Worm (Caenorhabditis elegans): ENCODE data around the gene Y97E10AR.8.

DNA sequence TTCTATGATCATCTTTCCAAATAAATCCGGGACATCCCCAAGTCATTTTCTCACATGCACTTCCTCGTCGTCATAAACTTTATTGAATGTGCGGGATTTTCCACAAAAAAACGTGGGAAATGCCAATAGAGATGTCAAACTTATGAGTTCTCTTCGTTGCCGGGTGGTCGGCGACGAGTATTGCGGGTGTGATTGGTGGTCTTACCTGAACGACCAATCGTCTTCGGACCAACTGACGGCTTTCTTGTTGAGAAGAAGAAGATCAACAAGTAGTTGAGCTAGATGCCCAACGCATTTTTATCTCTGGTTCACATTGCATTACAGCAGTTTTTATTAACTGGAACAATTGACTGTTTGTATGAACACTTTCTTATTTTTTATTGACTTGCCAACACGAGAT lies 9.9 kb upstream of the Y97E10AR.8 start:
- no peak for TF ChIP-seq lin-15B (tag; optimal IDR thresholded peaks at IDR 0.05)
- TF ChIP-seq pha-4 (tag; optimal IDR thresholded peaks at IDR 0.05) = no peak
- no peak for TF ChIP-seq mdl-1 (tag; optimal IDR thresholded peaks at IDR 0.05)
